Worm (Caenorhabditis elegans) whole organism, L4 larva: Measurements from ENCODE around the gene srlf-16.

Experiments
- F26F4.8 ChIP-seq: fragments of 200-800 bp; sonication (Bioruptor generic); conservative IDR thresholded peaks from 2 replicates; pipeline ENCODE4 v1.3.6; 2022; ENCODE audit warnings: missing genetic modification characterization, missing compliant biosample characterization
- F37D6.2 ChIP-seq: sonication (generic microtip); optimal IDR thresholded peaks from 2 replicates; lab custom pipeline; 2016; ENCODE audit warnings: mild to moderate bottlenecking, missing genetic modification characterization, missing compliant biosample characterization
- F49E8.2 ChIP-seq: sonication (generic microtip); optimal IDR thresholded peaks from 2 replicates; lab custom pipeline; 2016; ENCODE audit warnings: missing compliant biosample characterization, mild to moderate bottlenecking, missing genetic modification characterization, borderline replicate concordance
- T20F7.1 ChIP-seq: fragments of 200-800 bp; sonication (Bioruptor generic); optimal IDR thresholded peaks from 2 replicates; lab custom pipeline; 2018; ENCODE audit warnings: mild to moderate bottlenecking, missing genetic modification characterization, missing compliant biosample characterization
- T26A8.4 ChIP-seq: fragments of 200-800 bp; sonication (Bioruptor generic); IDR thresholded peaks from 2 replicates; pipeline ENCODE4 v1.3.6; 2022; ENCODE audit warnings: missing genetic modification characterization, missing compliant biosample characterization
- Y5F2A.4 ChIP-seq: fragments of 200-800 bp; sonication (Bioruptor generic); optimal IDR thresholded peaks from 2 replicates; lab custom pipeline; 2018; ENCODE audit warnings: mild to moderate bottlenecking, missing genetic modification characterization, missing compliant biosample characterization
- Y75B8A.6 ChIP-seq: fragments of 200-800 bp; sonication (Bioruptor generic); IDR thresholded peaks from 2 replicates; pipeline ENCODE4 v1.3.6; 2022; ENCODE audit warnings: missing genetic modification reagents, missing genetic modification characterization, missing compliant biosample characterization
- ZK337.2 ChIP-seq: fragments of 200-800 bp; sonication (Bioruptor generic); IDR thresholded peaks from 2 replicates; pipeline ENCODE4 v1.3.6; 2022; ENCODE audit warnings: missing genetic modification reagents, missing genetic modification characterization, missing compliant biosample characterization
- aha-1 ChIP-seq: fragments of 150-350 bp; peaks from one replicate; lab custom pipeline; 2014; ENCODE audit warnings: missing biosample characterization, missing genetic modification characterization
- arid-1 ChIP-seq: fragments of 200-800 bp; sonication (Bioruptor generic); conservative IDR thresholded peaks from 2 replicates; pipeline ENCODE4 v1.3.6; 2022; ENCODE audit warnings: missing genetic modification reagents, missing genetic modification characterization, missing compliant biosample characterization
- ceh-32 ChIP-seq: sonication (generic microtip); optimal IDR thresholded peaks from 2 replicates; lab custom pipeline; 2016; ENCODE audit warnings: mild to moderate bottlenecking, missing genetic modification characterization, missing compliant biosample characterization; ENCODE audit not compliant: poor library complexity
- ceh-62 ChIP-seq: sonication (generic microtip); optimal IDR thresholded peaks from 2 replicates; lab custom pipeline; 2017; ENCODE audit warnings: missing biosample characterization, missing genetic modification characterization
- ces-1 ChIP-seq: fragments of 150-350 bp; sonication (generic microtip); optimal IDR thresholded peaks from 4 replicates; lab custom pipeline; 2014; ENCODE audit warnings: missing biosample characterization, missing genetic modification reagents, missing genetic modification characterization
- cey-2 ChIP-seq: sonication (generic microtip); optimal IDR thresholded peaks from 3 replicates; lab custom pipeline; 2017; ENCODE audit warnings: missing genetic modification characterization, mild to moderate bottlenecking, missing compliant biosample characterization, antibody characterized with exemption, borderline replicate concordance; ENCODE audit not compliant: insufficient read depth
- ctbp-1 ChIP-seq: fragments of 200-800 bp; sonication (Bioruptor generic); IDR thresholded peaks from 2 replicates; pipeline ENCODE4 v1.3.6; 2022; ENCODE audit warnings: missing genetic modification reagents, missing genetic modification characterization, missing compliant biosample characterization
- daf-19 ChIP-seq: fragments of 200-800 bp; sonication (Bioruptor generic); conservative IDR thresholded peaks from 2 replicates; pipeline ENCODE4 v1.3.6; 2022; ENCODE audit warnings: missing genetic modification characterization, missing compliant biosample characterization
- duxl-1 ChIP-seq: sonication (generic microtip); optimal IDR thresholded peaks from 2 replicates; lab custom pipeline; 2016; ENCODE audit warnings: mild to moderate bottlenecking, missing genetic modification characterization, moderate library complexity, missing compliant biosample characterization; ENCODE audit not compliant: poor library complexity
- hmg-1.1 ChIP-seq: fragments of 200-800 bp; sonication (Bioruptor generic); IDR thresholded peaks from 2 replicates; pipeline ENCODE4 v1.3.6; 2022; ENCODE audit warnings: missing genetic modification reagents, missing genetic modification characterization, missing compliant biosample characterization
- lim-7 ChIP-seq: fragments of 200-800 bp; sonication (Bioruptor generic); IDR thresholded peaks from 2 replicates; pipeline ENCODE4 v1.3.6; 2022; ENCODE audit warnings: missing genetic modification characterization, missing compliant biosample characterization
- lin-1 ChIP-seq: fragments of 200-800 bp; sonication (Bioruptor generic); IDR thresholded peaks from 2 replicates; pipeline ENCODE4 v1.3.6; 2022; ENCODE audit warnings: missing genetic modification reagents, missing genetic modification characterization, missing compliant biosample characterization
- lin-13 ChIP-seq: fragments of 150-350 bp; optimal IDR thresholded peaks from 2 replicates; lab custom pipeline; 2014; ENCODE audit warnings: missing biosample characterization, missing genetic modification reagents, missing genetic modification characterization
- lin-39 ChIP-seq: fragments of 150-350 bp; optimal IDR thresholded peaks from 2 replicates; lab custom pipeline; 2014; ENCODE audit warnings: missing biosample characterization, missing genetic modification reagents, missing genetic modification characterization
- madf-9 ChIP-seq: fragments of 200-800 bp; sonication (Bioruptor generic); conservative IDR thresholded peaks from 2 replicates; pipeline ENCODE4 v1.3.6; 2022; ENCODE audit warnings: missing genetic modification reagents, missing genetic modification characterization, missing compliant biosample characterization
- mdl-1 ChIP-seq, 2 experiments: fragments of 150-350 bp in 1 of 2; sonication (generic microtip) in 1 of 2; optimal IDR thresholded peaks; 2 replicates each; lab custom pipeline; 2014 to 2017; ENCODE audit warnings: missing biosample characterization in 2 of 2, missing genetic modification characterization in 2 of 2
- mep-1 ChIP-seq: fragments of 150-350 bp; sonication (generic microtip); optimal IDR thresholded peaks from 3 replicates; lab custom pipeline; 2014; ENCODE audit warnings: missing biosample characterization, missing genetic modification characterization
- mxl-2 ChIP-seq: fragments of 200-800 bp; sonication (Bioruptor generic); conservative IDR thresholded peaks from 2 replicates; pipeline ENCODE4 v1.3.6; 2022; ENCODE audit warnings: missing genetic modification reagents, missing genetic modification characterization, missing compliant biosample characterization
- nhr-10 ChIP-seq: fragments of 150-350 bp; optimal IDR thresholded peaks from 2 replicates; lab custom pipeline; 2014; ENCODE audit warnings: missing biosample characterization, missing genetic modification characterization
- nhr-11 ChIP-seq: fragments of 150-350 bp; optimal IDR thresholded peaks from 2 replicates; lab custom pipeline; 2014; ENCODE audit warnings: missing biosample characterization, missing genetic modification characterization
- nhr-111 ChIP-seq: fragments of 200-800 bp; sonication (Bioruptor generic); optimal IDR thresholded peaks from 2 replicates; lab custom pipeline; 2018; ENCODE audit warnings: mild to moderate bottlenecking, missing genetic modification characterization, missing compliant biosample characterization
- nhr-237 ChIP-seq: sonication (generic microtip); optimal IDR thresholded peaks from 2 replicates; lab custom pipeline; 2017; ENCODE audit warnings: missing biosample characterization, missing genetic modification characterization
- nhr-25 ChIP-seq: sonication (generic microtip); optimal IDR thresholded peaks from 2 replicates; lab custom pipeline; 2017; ENCODE audit warnings: missing genetic modification characterization, mild to moderate bottlenecking, missing compliant biosample characterization, antibody characterized with exemption, moderate library complexity, borderline replicate concordance; ENCODE audit not compliant: insufficient read depth
- nhr-42 ChIP-seq: fragments of 200-800 bp; sonication (Bioruptor generic); IDR thresholded peaks from 2 replicates; pipeline ENCODE4 v1.3.6; 2022; ENCODE audit warnings: missing genetic modification characterization, missing compliant biosample characterization
- nhr-48 ChIP-seq: sonication (generic microtip); optimal IDR thresholded peaks from 2 replicates; lab custom pipeline; 2016; ENCODE audit warnings: mild to moderate bottlenecking, missing genetic modification characterization, missing compliant biosample characterization
- nhr-77 ChIP-seq: fragments of 150-350 bp; optimal IDR thresholded peaks from 2 replicates; lab custom pipeline; 2014; ENCODE audit warnings: missing biosample characterization, missing genetic modification characterization
- pqm-1 ChIP-seq: sonication (generic microtip); optimal IDR thresholded peaks from 2 replicates; lab custom pipeline; 2017; ENCODE audit warnings: missing biosample characterization, missing genetic modification characterization
- sdz-12 ChIP-seq: fragments of 200-800 bp; sonication (Bioruptor generic); optimal IDR thresholded peaks from 2 replicates; lab custom pipeline; 2018; ENCODE audit warnings: mild to moderate bottlenecking, missing genetic modification characterization, missing compliant biosample characterization
- snpc-1.2 ChIP-seq: fragments of 200-800 bp; sonication (Bioruptor generic); IDR thresholded peaks from 2 replicates; pipeline ENCODE4 v1.3.6; 2022; ENCODE audit warnings: missing genetic modification reagents, missing genetic modification characterization, missing compliant biosample characterization
- snpc-4 ChIP-seq: fragments of 150-350 bp; optimal IDR thresholded peaks from 2 replicates; lab custom pipeline; 2014; ENCODE audit warnings: missing biosample characterization, missing genetic modification characterization
- spr-1 ChIP-seq: sonication (generic microtip); optimal IDR thresholded peaks from 2 replicates; lab custom pipeline; 2016; ENCODE audit warnings: mild to moderate bottlenecking, missing genetic modification characterization, missing compliant biosample characterization
- spr-3 ChIP-seq: fragments of 200-800 bp; sonication (Bioruptor generic); optimal IDR thresholded peaks from 2 replicates; lab custom pipeline; 2018; ENCODE audit warnings: mild to moderate bottlenecking, missing genetic modification characterization, missing compliant biosample characterization
- tag-97 ChIP-seq: fragments of 200-800 bp; sonication (Bioruptor generic); IDR thresholded peaks from 2 replicates; pipeline ENCODE4 v1.3.6; 2022; ENCODE audit warnings: missing genetic modification characterization, missing compliant biosample characterization
- tra-1 ChIP-seq: fragments of 200-800 bp; sonication (Bioruptor generic); IDR thresholded peaks from 2 replicates; pipeline ENCODE4 v1.3.6; 2022; ENCODE audit warnings: missing genetic modification reagents, missing genetic modification characterization, missing compliant biosample characterization
- unc-62 ChIP-seq, 3 experiments: fragments of 150-350 bp in 1 of 3; sonication (generic microtip); optimal IDR thresholded peaks in 2 of 3; peaks in 1 of 3; 1 replicate in 1 of 3; 2 replicates in 2 of 3; lab custom pipeline; 2014 to 2017; ENCODE audit warnings: missing biosample characterization in 3 of 3, missing genetic modification characterization in 3 of 3, missing genetic modification reagents in 3 of 3, missing genotype in 1 of 3
- zag-1 ChIP-seq: fragments of 150-350 bp; optimal IDR thresholded peaks from 2 replicates; lab custom pipeline; 2014; ENCODE audit warnings: missing biosample characterization, missing genetic modification characterization
- zfp-3 ChIP-seq: fragments of 200-800 bp; sonication (Bioruptor generic); conservative IDR thresholded peaks from 2 replicates; pipeline ENCODE4 v1.3.6; 2022; ENCODE audit warnings: missing genetic modification reagents, missing genetic modification characterization, missing compliant biosample characterization
- zip-2 ChIP-seq: fragments of 150-350 bp; optimal IDR thresholded peaks from 2 replicates; lab custom pipeline; 2014; ENCODE audit warnings: missing biosample characterization, missing genetic modification characterization
- ztf-11 ChIP-seq: fragments of 150-350 bp; optimal IDR thresholded peaks from 2 replicates; lab custom pipeline; 2014; ENCODE audit warnings: missing biosample characterization, missing genetic modification characterization

The srlf-16 gene

ce11 chrV:8104473-8104872, at the start of gene srlf-16:
Gene srlf-16 (plus strand): TSS chrV:8104773.
- TF ChIP-seq lin-1 = no peak
- no peak for TF ChIP-seq snpc-4 (tag; lab: Kevin White, UChicago)
- TF ChIP-seq lim-7 (GFP tag; lab: Robert Waterston, UW) = no peak
- TF ChIP-seq zfp-3 = no peak
- TF ChIP-seq nhr-11 (tag; lab: Kevin White, UChicago) = no peak
- no peak for TF ChIP-seq T26A8.4 (GFP tag; lab: Robert Waterston, UW)
- TF ChIP-seq tra-1 = no peak
- no peak for TF ChIP-seq ceh-62 (tag; lab: Kevin White, UChicago)
- TF ChIP-seq F37D6.2 (tag; lab: Kevin White, UChicago) = no peak
- TF ChIP-seq spr-1 (tag; lab: Kevin White, UChicago) = no peak

ce11 chrV:8055170-8055569, 49.4 kb upstream of the srlf-16 start:
- TF ChIP-seq tag-97 (GFP tag; lab: Robert Waterston, UW) (no peak), daf-19 (no peak), nhr-237 (no peak), zip-2 (no peak), arid-1 (GFP tag; lab: Robert Waterston, UW) (no peak), ctbp-1 (no peak), mdl-1 (tag; optimal IDR thresholded peaks at IDR 0.05; lab: Kevin White, UChicago) (no peak), Y5F2A.4 (no peak), nhr-11 (tag; lab: Kevin White, UChicago) (no peak), aha-1 (tag; lab: Kevin White, UChicago) (peak; percentile 31), ZK337.2 (GFP tag; lab: Robert Waterston, UW) (no peak), hmg-1.1 (GFP tag; lab: Robert Waterston, UW) (no peak), tra-1 (no peak), lin-39 (no peak), spr-3 (GFP tag; lab: Kevin White, UChicago) (no peak), mxl-2 (GFP tag; lab: Robert Waterston, UW) (no peak), ztf-11 (tag; lab: Kevin White, UChicago) (no peak), sdz-12 (GFP tag; lab: Kevin White, UChicago) (no peak), duxl-1 (tag; lab: Kevin White, UChicago) (no peak), nhr-48 (peak; percentile 23), pqm-1 (no peak), nhr-77 (tag; lab: Kevin White, UChicago) (no peak), lin-13 (GFP tag; lab: Kevin White, UChicago) (no peak), unc-62 (GFP tag; optimal IDR thresholded peaks at IDR 0.05 in 1 of 2; lab: Kevin White, UChicago) (peak in 1 of 2 experiments; percentile 70), unc-62 (tag; optimal IDR thresholded peaks at IDR 0.05; lab: Kevin White, UChicago) (no peak)
- TF ChIP-seq, all 104 proteins: peak for 3

ce11 chrV:8057771-8058170, 46.8 kb upstream of the srlf-16 start:
- TF ChIP-seq snpc-1.2 (GFP tag; lab: Robert Waterston, UW) = 0 out of 2 replicates have a peak, but pooled peaks have one; percentile 24

- TF ChIP-seq nhr-25 (tag; lab: Kevin White, UChicago) (no peak), nhr-42 (GFP tag; lab: Robert Waterston, UW) (no peak), nhr-10 (tag; lab: Kevin White, UChicago) (no peak), T26A8.4 (GFP tag; lab: Robert Waterston, UW) (no peak), madf-9 (GFP tag; lab: Robert Waterston, UW) (no peak), lin-13 (GFP tag; lab: Kevin White, UChicago) (no peak), zag-1 (no peak), nhr-111 (GFP tag; lab: Kevin White, UChicago) (no peak), F49E8.2 (tag; lab: Kevin White, UChicago) (no peak), ces-1 (GFP tag; lab: Kevin White, UChicago) (no peak), T20F7.1 (no peak), Y75B8A.6 (no peak), ceh-32 (tag; lab: Kevin White, UChicago) (no peak), unc-62 (GFP tag; optimal IDR thresholded peaks at IDR 0.05 in 1 of 2; lab: Kevin White, UChicago) (no peak), unc-62 (tag; optimal IDR thresholded peaks at IDR 0.05; lab: Kevin White, UChicago) (no peak), lin-1 (no peak), mep-1 (tag; lab: Kevin White, UChicago) (no peak), F26F4.8 (GFP tag; lab: Robert Waterston, UW) (no peak), cey-2 (tag; lab: Kevin White, UChicago) (no peak)
These were observed 46.2 kb upstream of the srlf-16 start, which contains the start of gene str-138 for ce11 chrV:8058359-8058758. Gene str-138 (plus strand): TSS chrV:8058659.
